Fruit fly (Drosophila melanogaster): ENCODE results near the gene Srp72.
A peak's percentile ranks its signal among the peaks of the same experiment; 100 is the strongest.

Gene Srp72

dm6 chr3R:20547758-20548157 lies 40.8 kb upstream of the Srp72 start:
- no peak for TF ChIP-seq CG8301 (tag; optimal IDR thresholded peaks at IDR 0.05)
- no peak for TF ChIP-seq Ets98B (GFP tag; IDR thresholded peaks at IDR 0.05)
- TF ChIP-seq Pif1B (GFP tag; optimal IDR thresholded peaks at IDR 0.05): no peak
- TF ChIP-seq CG4496 (GFP tag; IDR thresholded peaks at IDR 0.05): peak; percentile 66
- peak; percentile 42 for TF ChIP-seq CG15710 (tag; optimal IDR thresholded peaks at IDR 0.05)
- no peak for TF ChIP-seq CG34367 (tag; optimal IDR thresholded peaks at IDR 0.05)
- peak; percentile 17 for TF ChIP-seq EcR (GFP tag; optimal IDR thresholded peaks at IDR 0.05)
- peak; percentile 42; the same call in 1 of the 2 replicates for TF ChIP-seq CG12605 (GFP tag; IDR thresholded peaks at IDR 0.05)
- TF ChIP-seq CG14655 (GFP tag; optimal IDR thresholded peaks at IDR 0.05): no peak
- TF ChIP-seq CG13204 (GFP tag; optimal IDR thresholded peaks at IDR 0.05): peak; percentile 62
- 0 out of 3 replicates have a peak, but pooled peaks have one; percentile 48 for TF ChIP-seq fd96Ca (GFP tag; IDR thresholded peaks at IDR 0.05)
- peak; percentile 70 for TF ChIP-seq gl (tag; optimal IDR thresholded peaks at IDR 0.05)
- TF ChIP-seq CG9948 (tag; optimal IDR thresholded peaks at IDR 0.05): no peak

dm6 chr3R:20548255-20548654 lies 40.3 kb upstream of the Srp72 start:
- TF ChIP-seq CG4496 (GFP tag; IDR thresholded peaks at IDR 0.05) (no peak), CG14655 (GFP tag; optimal IDR thresholded peaks at IDR 0.05) (no peak), CG32121 (GFP tag; IDR thresholded peaks at IDR 0.05) (no peak), D1 (tag; optimal IDR thresholded peaks at IDR 0.05) (no peak)

dm6 chr3R:20549017-20549854 lies 39.3 kb upstream of the Srp72 start:
- TF ChIP-seq D1 (tag; optimal IDR thresholded peaks at IDR 0.05) (no peak), CG15710 (tag; optimal IDR thresholded peaks at IDR 0.05) (no peak), Snoo (tag; optimal IDR thresholded peaks at IDR 0.05) (no peak), CG4496 (GFP tag; IDR thresholded peaks at IDR 0.05) (0 out of 3 replicates have a peak, but pooled peaks have one; percentile 31), CG12605 (GFP tag; IDR thresholded peaks at IDR 0.05) (0 out of 2 replicates have a peak, but pooled peaks have one; percentile 22), CG9948 (tag; optimal IDR thresholded peaks at IDR 0.05) (no peak), CG32121 (GFP tag; IDR thresholded peaks at IDR 0.05) (0 out of 2 replicates have a peak, but pooled peaks have one; percentile 36), fd96Ca (GFP tag; IDR thresholded peaks at IDR 0.05) (peak; percentile 55; the same call in 2 of the 3 replicates), Ets98B (GFP tag; IDR thresholded peaks at IDR 0.05) (peak; percentile 60), CG17806 (tag; optimal IDR thresholded peaks at IDR 0.05) (no peak), Pif1B (GFP tag; optimal IDR thresholded peaks at IDR 0.05) (no peak), EcR (GFP tag; optimal IDR thresholded peaks at IDR 0.05) (peak; percentile 86), CG8301 (tag; optimal IDR thresholded peaks at IDR 0.05) (no peak)

dm6 chr3R:20549855-20550603 lies 38.5 kb upstream of the Srp72 start:
- TF ChIP-seq fd96Ca (GFP tag; IDR thresholded peaks at IDR 0.05): peak; percentile 87
- TF ChIP-seq CG17806 (tag; optimal IDR thresholded peaks at IDR 0.05): peak; percentile 87
- peak; percentile 86 for TF ChIP-seq Pif1B (GFP tag; optimal IDR thresholded peaks at IDR 0.05)
- peak; percentile 91 for TF ChIP-seq CG4496 (GFP tag; IDR thresholded peaks at IDR 0.05)
- no peak for TF ChIP-seq CG10348 (GFP tag; IDR thresholded peaks at IDR 0.05)
- peak; percentile 91 for TF ChIP-seq CG15710 (tag; optimal IDR thresholded peaks at IDR 0.05)
- peak; percentile 93 for TF ChIP-seq CG8159 (tag; optimal IDR thresholded peaks at IDR 0.05)
- peak; percentile 60 for TF ChIP-seq CG13204 (GFP tag; optimal IDR thresholded peaks at IDR 0.05)
- peak; percentile 79 for TF ChIP-seq CG34367 (tag; optimal IDR thresholded peaks at IDR 0.05)
- TF ChIP-seq CG14655 (GFP tag; optimal IDR thresholded peaks at IDR 0.05): peak; percentile 90
- TF ChIP-seq EcR (GFP tag; optimal IDR thresholded peaks at IDR 0.05): peak; percentile 76
- peak; percentile 88 for TF ChIP-seq CG9948 (tag; optimal IDR thresholded peaks at IDR 0.05)
- TF ChIP-seq CG32121 (GFP tag; IDR thresholded peaks at IDR 0.05): peak; percentile 85
- TF ChIP-seq Snoo (tag; optimal IDR thresholded peaks at IDR 0.05): peak; percentile 86
- TF ChIP-seq rn (GFP tag; IDR thresholded peaks at IDR 0.05): peak; percentile 45; the same call in 1 of the 2 replicates
- TF ChIP-seq Pif1A (GFP tag; optimal IDR thresholded peaks at IDR 0.05): peak; percentile 85
- peak; percentile 73 for TF ChIP-seq CG12605 (GFP tag; IDR thresholded peaks at IDR 0.05)
- peak; percentile 74; the same call in 1 of the 2 replicates for TF ChIP-seq Ets98B (GFP tag; IDR thresholded peaks at IDR 0.05)
- TF ChIP-seq D1 (tag; optimal IDR thresholded peaks at IDR 0.05): no peak
- peak; percentile 79 for TF ChIP-seq CG8301 (tag; optimal IDR thresholded peaks at IDR 0.05)
- TF ChIP-seq gl (tag; optimal IDR thresholded peaks at IDR 0.05): peak; percentile 61

dm6 chr3R:20550632-20551486 lies 37.7 kb upstream of the Srp72 start:
- TF ChIP-seq CG15710 (tag; optimal IDR thresholded peaks at IDR 0.05): peak; percentile 13
- peak; percentile 28 for TF ChIP-seq CG14655 (GFP tag; optimal IDR thresholded peaks at IDR 0.05)
- peak; percentile 69 for TF ChIP-seq CG12605 (GFP tag; IDR thresholded peaks at IDR 0.05)
- peak; percentile 38 for TF ChIP-seq Pif1A (GFP tag; optimal IDR thresholded peaks at IDR 0.05)
- TF ChIP-seq CG8159 (tag; optimal IDR thresholded peaks at IDR 0.05): no peak
- TF ChIP-seq CG13204 (GFP tag; optimal IDR thresholded peaks at IDR 0.05): peak; percentile 60
- TF ChIP-seq CG17806 (tag; optimal IDR thresholded peaks at IDR 0.05): peak; percentile 6
- TF ChIP-seq CG9948 (tag; optimal IDR thresholded peaks at IDR 0.05): no peak
- peak; percentile 72 for TF ChIP-seq CG32121 (GFP tag; IDR thresholded peaks at IDR 0.05)
- no peak for TF ChIP-seq EcR (GFP tag; optimal IDR thresholded peaks at IDR 0.05)
- TF ChIP-seq fd96Ca (GFP tag; IDR thresholded peaks at IDR 0.05): peak; percentile 63; the same call in 2 of the 3 replicates
- TF ChIP-seq Pif1B (GFP tag; optimal IDR thresholded peaks at IDR 0.05): peak; percentile 64
- peak; percentile 33 for TF ChIP-seq CG8301 (tag; optimal IDR thresholded peaks at IDR 0.05)
- no peak for TF ChIP-seq D1 (tag; optimal IDR thresholded peaks at IDR 0.05)
- TF ChIP-seq CG4496 (GFP tag; IDR thresholded peaks at IDR 0.05): peak; percentile 73; the same call in 2 of the 3 replicates
- TF ChIP-seq gl (tag; optimal IDR thresholded peaks at IDR 0.05): peak; percentile 59
- no peak for TF ChIP-seq CG10348 (GFP tag; IDR thresholded peaks at IDR 0.05)
- TF ChIP-seq rn (GFP tag; IDR thresholded peaks at IDR 0.05): no peak
- TF ChIP-seq CG34367 (tag; optimal IDR thresholded peaks at IDR 0.05): peak; percentile 14
- TF ChIP-seq Snoo (tag; optimal IDR thresholded peaks at IDR 0.05): peak; percentile 27
- TF ChIP-seq Ets98B (GFP tag; IDR thresholded peaks at IDR 0.05): peak; percentile 55

Measured in whole organism, pupa.